Fruit fly (Drosophila melanogaster) whole organism, prepupa: Measurements from ENCODE around the gene CG13244.

Experiments
- Blimp-1 ChIP-seq: fragments of 200-800 bp; sonication (Bioruptor generic); optimal IDR thresholded peaks from 3 replicates; lab custom pipeline; 2017; ENCODE audit warnings: missing biosample characterization, missing genetic modification characterization, mild to moderate bottlenecking, moderate library complexity, missing genetic modification reagents
- CG10631 ChIP-seq: fragments of 200-800 bp; sonication (Bioruptor generic); optimal IDR thresholded peaks from 2 replicates; lab custom pipeline; 2016; ENCODE audit warnings: missing biosample characterization, missing genetic modification characterization
- CG11294 ChIP-seq: fragments of 200-800 bp; sonication (Bioruptor generic); IDR thresholded peaks from 2 replicates; pipeline ENCODE4 v1.3.6; 2022; ENCODE audit warnings: missing biosample characterization, missing genetic modification characterization
- CG11762 ChIP-seq: fragments of 200-800 bp; sonication (Bioruptor generic); optimal IDR thresholded peaks from 3 replicates; lab custom pipeline; 2016; ENCODE audit warnings: missing biosample characterization, missing genetic modification characterization; ENCODE audit not compliant: insufficient read depth
- CG11902 ChIP-seq: fragments of 200-800 bp; sonication (Bioruptor generic); optimal IDR thresholded peaks from 3 replicates; lab custom pipeline; 2016; ENCODE audit warnings: missing biosample characterization, missing genetic modification characterization
- CG15336 ChIP-seq: fragments of 200-800 bp; sonication (Bioruptor generic); IDR thresholded peaks from 2 replicates; pipeline ENCODE4 v1.3.6; 2022; ENCODE audit warnings: missing biosample characterization, missing genetic modification characterization
- CG1621 ChIP-seq: fragments of 200-800 bp; sonication (Bioruptor generic); optimal IDR thresholded peaks from 3 replicates; lab custom pipeline; 2018; ENCODE audit warnings: missing biosample characterization, mild to moderate bottlenecking, missing genetic modification characterization
- CG16779 ChIP-seq: fragments of 200-800 bp; sonication (Bioruptor generic); optimal IDR thresholded peaks from 3 replicates; lab custom pipeline; 2017; ENCODE audit warnings: missing biosample characterization, mild to moderate bottlenecking, missing genetic modification characterization
- CG32006 ChIP-seq: fragments of 200-800 bp; sonication (Bioruptor generic); optimal IDR thresholded peaks from 3 replicates; lab custom pipeline; 2017; ENCODE audit warnings: missing biosample characterization, mild to moderate bottlenecking, missing genetic modification characterization
- CG4318 ChIP-seq: fragments of 200-800 bp; sonication (Bioruptor generic); optimal IDR thresholded peaks from 3 replicates; lab custom pipeline; 2017; ENCODE audit warnings: missing biosample characterization, mild to moderate bottlenecking, missing genetic modification characterization
- CG6792 ChIP-seq: fragments of 200-800 bp; sonication (Bioruptor generic); optimal IDR thresholded peaks from 3 replicates; lab custom pipeline; 2016; ENCODE audit warnings: missing biosample characterization, missing genetic modification characterization
- CG6808 ChIP-seq: fragments of 200-800 bp; sonication (Bioruptor generic); optimal IDR thresholded peaks from 3 replicates; lab custom pipeline; 2017; ENCODE audit warnings: missing biosample characterization, missing genetic modification characterization, mild to moderate bottlenecking, moderate library complexity, missing genetic modification reagents
- CG7368 ChIP-seq: fragments of 200-800 bp; sonication (Bioruptor generic); optimal IDR thresholded peaks from 3 replicates; lab custom pipeline; 2016; ENCODE audit warnings: missing biosample characterization, missing genetic modification characterization
- CG8119 ChIP-seq: fragments of 200-800 bp; sonication (Bioruptor generic); IDR thresholded peaks from 3 replicates; pipeline ENCODE4 v1.3.6; 2022; ENCODE audit warnings: missing biosample characterization, missing genetic modification characterization
- CG9139 ChIP-seq: fragments of 200-800 bp; sonication (Bioruptor generic); optimal IDR thresholded peaks from 3 replicates; lab custom pipeline; 2017; ENCODE audit warnings: missing biosample characterization, mild to moderate bottlenecking, missing genetic modification characterization
- Eip78C ChIP-seq: fragments of 200-800 bp; sonication (Bioruptor generic); peaks from one replicate; lab custom pipeline; 2016; ENCODE audit warnings: missing biosample characterization, missing genetic modification characterization
- Eip93F ChIP-seq: fragments of 200-800 bp; sonication (Bioruptor generic); optimal IDR thresholded peaks from 2 replicates; lab custom pipeline; 2016; ENCODE audit warnings: missing biosample characterization, mild to moderate bottlenecking, missing genetic modification characterization
- Ets96B ChIP-seq: fragments of 200-800 bp; optimal IDR thresholded peaks from 2 replicates; lab custom pipeline; 2019; ENCODE audit warnings: missing biosample characterization, mild to moderate bottlenecking, missing genetic modification characterization, moderate library complexity
- Hr39 ChIP-seq: fragments of 200-800 bp; sonication (Bioruptor generic); optimal IDR thresholded peaks from 2 replicates; lab custom pipeline; 2016; ENCODE audit warnings: missing biosample characterization, missing genetic modification characterization
- Hr4 ChIP-seq: fragments of 200-800 bp; sonication (Bioruptor generic); optimal IDR thresholded peaks from 3 replicates; lab custom pipeline; 2016; ENCODE audit warnings: missing biosample characterization, missing genetic modification characterization
- Lpt ChIP-seq: fragments of 200-800 bp; sonication (Bioruptor generic); optimal IDR thresholded peaks from 3 replicates; lab custom pipeline; 2016; ENCODE audit warnings: missing biosample characterization, missing genetic modification characterization
- Met ChIP-seq: fragments of 200-800 bp; sonication (Bioruptor generic); optimal IDR thresholded peaks from 3 replicates; lab custom pipeline; 2016; ENCODE audit warnings: missing biosample characterization, missing genetic modification characterization
- Smox ChIP-seq: fragments of 200-800 bp; sonication (Bioruptor generic); optimal IDR thresholded peaks from 3 replicates; lab custom pipeline; 2016; ENCODE audit warnings: missing biosample characterization, missing genetic modification characterization
- Sox14 ChIP-seq: fragments of 200-800 bp; sonication (Bioruptor generic); optimal IDR thresholded peaks from 3 replicates; lab custom pipeline; 2016; ENCODE audit warnings: missing biosample characterization, missing genetic modification characterization
- acj6 ChIP-seq: fragments of 200-800 bp; sonication (Bioruptor generic); optimal IDR thresholded peaks from 3 replicates; lab custom pipeline; 2016; ENCODE audit warnings: missing biosample characterization, missing genetic modification characterization
- cyc ChIP-seq: fragments of 200-800 bp; sonication (Bioruptor generic); optimal IDR thresholded peaks from 3 replicates; lab custom pipeline; 2016; ENCODE audit warnings: missing biosample characterization, missing genetic modification characterization
- dac ChIP-seq: fragments of 200-800 bp; sonication (Bioruptor generic); optimal IDR thresholded peaks from 2 replicates; lab custom pipeline; 2017; ENCODE audit warnings: missing biosample characterization, mild to moderate bottlenecking, missing genetic modification characterization
- eg ChIP-seq: fragments of 200-800 bp; sonication (Bioruptor generic); IDR thresholded peaks from 3 replicates; pipeline ENCODE4 v1.3.6; 2022; ENCODE audit warnings: missing biosample characterization, missing genetic modification characterization
- fd59A ChIP-seq: fragments of 200-800 bp; sonication (Bioruptor generic); optimal IDR thresholded peaks from 2 replicates; lab custom pipeline; 2017; ENCODE audit warnings: missing biosample characterization, mild to moderate bottlenecking, missing genetic modification characterization, missing genetic modification reagents
- fd85E ChIP-seq: fragments of 200-800 bp; sonication (Bioruptor generic); optimal IDR thresholded peaks from 3 replicates; lab custom pipeline; 2016; ENCODE audit warnings: missing biosample characterization, missing genetic modification characterization
- lz ChIP-seq: fragments of 200-800 bp; sonication (Bioruptor generic); optimal IDR thresholded peaks from 3 replicates; lab custom pipeline; 2016; ENCODE audit warnings: missing biosample characterization, missing genetic modification characterization
- net ChIP-seq: fragments of 200-800 bp; sonication (Bioruptor generic); optimal IDR thresholded peaks from 3 replicates; lab custom pipeline; 2016; ENCODE audit warnings: missing biosample characterization, missing genetic modification characterization
- pdm3 ChIP-seq: fragments of 200-800 bp; sonication (Bioruptor generic); optimal IDR thresholded peaks from 3 replicates; lab custom pipeline; 2016; ENCODE audit warnings: missing biosample characterization, missing genetic modification characterization
- salr ChIP-seq, 2 experiments: fragments of 200-800 bp; sonication (Bioruptor generic); optimal IDR thresholded peaks; 3 replicates each; lab custom pipeline; 2016 to 2018; ENCODE audit warnings: missing biosample characterization in 2 of 2, missing genetic modification characterization in 2 of 2, mild to moderate bottlenecking in 1 of 2
- spab ChIP-seq: fragments of 200-800 bp; sonication (Bioruptor generic); optimal IDR thresholded peaks from 2 replicates; lab custom pipeline; 2017; ENCODE audit warnings: missing biosample characterization, mild to moderate bottlenecking, missing genetic modification characterization, missing genetic modification reagents
- svp ChIP-seq: fragments of 200-800 bp; sonication (Bioruptor generic); peaks from one replicate; lab custom pipeline; 2016; ENCODE audit warnings: missing biosample characterization, missing genetic modification characterization
- vri ChIP-seq: fragments of 200-800 bp; sonication (Bioruptor generic); optimal IDR thresholded peaks from 3 replicates; lab custom pipeline; 2016; ENCODE audit warnings: missing biosample characterization, mild to moderate bottlenecking, missing genetic modification characterization

Gene CG13244

DNA sequence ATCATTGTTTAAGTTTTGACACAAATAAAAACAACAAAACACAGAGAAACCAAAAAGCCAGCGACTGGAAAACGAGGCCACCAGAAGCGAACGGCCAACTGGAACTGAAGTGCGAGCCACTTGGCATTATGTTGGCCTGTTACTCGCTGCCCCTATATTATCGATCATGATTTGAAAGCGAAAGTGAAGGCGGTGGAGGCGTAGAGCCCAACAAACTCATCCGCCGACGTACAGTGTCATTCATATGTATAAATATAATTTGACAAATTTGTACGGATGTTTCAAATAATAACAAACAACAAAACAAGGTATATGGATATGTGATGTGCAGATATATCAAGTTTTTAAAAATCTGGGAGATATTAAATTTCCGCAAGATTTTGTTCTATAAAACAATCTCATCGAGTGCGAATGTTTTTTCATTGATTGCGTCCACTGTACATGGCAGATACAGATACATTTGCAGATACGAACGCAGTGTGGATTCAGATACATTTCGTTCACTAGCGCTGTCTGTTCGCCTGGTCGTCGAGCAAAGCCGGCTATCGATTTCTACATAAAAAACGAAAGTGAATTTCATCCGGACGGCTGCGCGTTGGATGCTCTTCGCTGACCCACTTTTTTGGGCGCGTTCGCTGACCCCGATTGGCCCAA, 5.6 kb upstream of the CG13244 start (continued):
- TF ChIP-seq CG4318 (peak; percentile 89), CG11902 (GFP tag; lab: Kevin White, UChicago) (peak; percentile 95), Lpt (peak; percentile 92), Met (peak; percentile 97), CG9139 (GFP tag; lab: Kevin White, UChicago) (peak; percentile 73), CG7368 (GFP tag; lab: Kevin White, UChicago) (peak; percentile 95), acj6 (peak; percentile 98), dac (GFP tag; lab: Kevin White, UChicago) (peak; percentile 86), CG11762 (GFP tag; lab: Kevin White, UChicago) (peak; percentile 94), spab (GFP tag; lab: Kevin White, UChicago) (peak; percentile 94), fd85E (GFP tag; lab: Kevin White, UChicago) (peak; percentile 93), CG16779 (tag; lab: Kevin White, UChicago) (peak; percentile 90), Hr39 (GFP tag; lab: Kevin White, UChicago) (peak; percentile 99), CG15336 (GFP tag; lab: Robert Waterston, UW) (peak; percentile 95), eg (GFP tag; lab: Robert Waterston, UW) (peak; percentile 93), CG6792 (GFP tag; lab: Kevin White, UChicago) (peak; percentile 97), Eip78C (GFP tag; lab: Kevin White, UChicago) (peak; percentile 99), CG10631 (GFP tag; lab: Kevin White, UChicago) (peak; percentile 96), Eip93F (peak; percentile 80), CG8119 (peak; percentile 95), Sox14 (peak; percentile 97), Blimp-1 (GFP tag; lab: Kevin White, UChicago) (peak; percentile 100), Hr4 (GFP tag; lab: Kevin White, UChicago) (peak; percentile 99), vri (GFP tag; lab: Kevin White, UChicago) (peak; percentile 86), fd59A (GFP tag; lab: Kevin White, UChicago) (peak; percentile 97), CG1621 (tag; lab: Kevin White, UChicago) (peak; percentile 97)

- TF ChIP-seq svp, result peak; percentile 100
- no peak for TF ChIP-seq CG11762 (GFP tag; lab: Kevin White, UChicago)
- TF ChIP-seq CG32006 (GFP tag; lab: Kevin White, UChicago), result no peak
- TF ChIP-seq cyc (GFP tag; lab: Kevin White, UChicago), result no peak
- no peak for TF ChIP-seq CG6808
- no peak for TF ChIP-seq CG16779 (tag; lab: Kevin White, UChicago)
- no peak for TF ChIP-seq salr (GFP tag; optimal IDR thresholded peaks at IDR 0.05; lab: Kevin White, UChicago)
- no peak for TF ChIP-seq net (GFP tag; lab: Kevin White, UChicago)
- peak; percentile 50 for TF ChIP-seq vri (GFP tag; lab: Kevin White, UChicago)
- no peak for TF ChIP-seq Ets96B (tag; lab: Kevin White, UChicago)
- TF ChIP-seq pdm3 (GFP tag; lab: Kevin White, UChicago), result no peak
- no peak for TF ChIP-seq CG6792 (GFP tag; lab: Kevin White, UChicago)
- peak; percentile 98 for TF ChIP-seq Blimp-1 (GFP tag; lab: Kevin White, UChicago)
- TF ChIP-seq CG11294, result no peak
- peak; percentile 84 for TF ChIP-seq Eip93F
- peak; percentile 80 for TF ChIP-seq Met
- TF ChIP-seq Smox (GFP tag; lab: Kevin White, UChicago), result no peak
- TF ChIP-seq lz (GFP tag; lab: Kevin White, UChicago), result no peak
These were observed 5.1 kb upstream of the CG13244 start for dm6 chr2L:15911591-15912007.
